Fruit fly (Drosophila melanogaster): Measurements from ENCODE around the gene Ran.

Gene Ran

dm6 chrX:11136587-11137512 is 11.7 kb downstream of the Ran start, which contains the start of gene Klp10A (continued):
- no peak for TF ChIP-seq salm (tag; optimal IDR thresholded peaks at IDR 0.05)
- TF ChIP-seq sisA (GFP tag; IDR thresholded peaks at IDR 0.05), result 0 out of 2 replicates have a peak, but pooled peaks have one; percentile 13
- no peak for TF ChIP-seq zfh1 (GFP tag; IDR thresholded peaks at IDR 0.05)
- no peak for TF ChIP-seq Asciz (GFP tag; optimal IDR thresholded peaks at IDR 0.05)
- no peak for TF ChIP-seq dmrt99B (tag; optimal IDR thresholded peaks at IDR 0.05)
- no peak for TF ChIP-seq fd64A (GFP tag; optimal IDR thresholded peaks at IDR 0.05)
- peak; percentile 20 for TF ChIP-seq CG3281 (GFP tag; optimal IDR thresholded peaks at IDR 0.05)
- TF ChIP-seq B-H2 (GFP tag; optimal IDR thresholded peaks at IDR 0.05), result no peak
- TF ChIP-seq gro (GFP tag; optimal IDR thresholded peaks at IDR 0.05), result peak; percentile 31
- no peak for TF ChIP-seq CG4360 (GFP tag; IDR thresholded peaks at IDR 0.05)
- TF ChIP-seq CG15479 (GFP tag; optimal IDR thresholded peaks at IDR 0.05), result no peak
- TF ChIP-seq CG9932 (GFP tag; IDR thresholded peaks at IDR 0.05), result peak; percentile 54
- peak; percentile 24 for TF ChIP-seq CoRest (tag; optimal IDR thresholded peaks at IDR 0.05)
- no peak for TF ChIP-seq gcm2 (GFP tag; optimal IDR thresholded peaks at IDR 0.05)
- no peak for TF ChIP-seq pan (optimal IDR thresholded peaks at IDR 0.05)
- TF ChIP-seq pan (GFP tag; optimal IDR thresholded peaks at IDR 0.05 in 1 of 2, IDR thresholded peaks at IDR 0.05 in 1 of 2), result no peak
- TF ChIP-seq gcm (GFP tag; optimal IDR thresholded peaks at IDR 0.05), result no peak
- TF ChIP-seq unpg (GFP tag; optimal IDR thresholded peaks at IDR 0.05), result no peak
- no peak for TF ChIP-seq abd-A (tag; optimal IDR thresholded peaks at IDR 0.05)
- TF ChIP-seq CG32767 (GFP tag; IDR thresholded peaks at IDR 0.05), result 0 out of 2 replicates have a peak, but pooled peaks have one; percentile 24
- peak; percentile 87 for TF ChIP-seq CG10267 (tag; optimal IDR thresholded peaks at IDR 0.05)
- TF ChIP-seq Trl (optimal IDR thresholded peaks at IDR 0.05), result no peak
- no peak for TF ChIP-seq Trl (GFP tag; optimal IDR thresholded peaks at IDR 0.05)
- TF ChIP-seq emc (GFP tag; optimal IDR thresholded peaks at IDR 0.05), result no peak
- peak; percentile 4 for TF ChIP-seq CG7556 (GFP tag; optimal IDR thresholded peaks at IDR 0.05)
- no peak for TF ChIP-seq seq (GFP tag; IDR thresholded peaks at IDR 0.05)
- no peak for TF ChIP-seq cwo (GFP tag; optimal IDR thresholded peaks at IDR 0.05)
- TF ChIP-seq Xbp1 (GFP tag; optimal IDR thresholded peaks at IDR 0.05), result peak; percentile 36
- no peak for TF ChIP-seq Aef1 (GFP tag; IDR thresholded peaks at IDR 0.05)
- TF ChIP-seq eyg (GFP tag; optimal IDR thresholded peaks at IDR 0.05), result no peak
- no peak for TF ChIP-seq CG18599 (GFP tag; optimal IDR thresholded peaks at IDR 0.05)
- peak; percentile 22 for TF ChIP-seq CG11723 (GFP tag; optimal IDR thresholded peaks at IDR 0.05)
- no peak for TF ChIP-seq E2f1 (GFP tag; IDR thresholded peaks at IDR 0.05)
- no peak for TF ChIP-seq z (GFP tag; IDR thresholded peaks at IDR 0.05)
- TF ChIP-seq p53 (GFP tag; optimal IDR thresholded peaks at IDR 0.05), result no peak
- no peak for TF ChIP-seq ro (GFP tag; IDR thresholded peaks at IDR 0.05)
- TF ChIP-seq hbn (GFP tag; IDR thresholded peaks at IDR 0.05; ENCODE audit: partially characterized antibody), result no peak
- TF ChIP-seq CG31224 (GFP tag; IDR thresholded peaks at IDR 0.05), result no peak
- no peak for TF ChIP-seq oc (tag; optimal IDR thresholded peaks at IDR 0.05)
- no peak for TF ChIP-seq kah (GFP tag; optimal IDR thresholded peaks at IDR 0.05)
- TF ChIP-seq ken (GFP tag; IDR thresholded peaks at IDR 0.05), result no peak
- no peak for TF ChIP-seq CG12769 (tag; optimal IDR thresholded peaks at IDR 0.05)
- no peak for TF ChIP-seq Dip2 (GFP tag; IDR thresholded peaks at IDR 0.05)
- TF ChIP-seq Rx (GFP tag; IDR thresholded peaks at IDR 0.05), result 0 out of 2 replicates have a peak, but pooled peaks have one; percentile 23
- no peak for TF ChIP-seq Nf-YB (GFP tag; optimal IDR thresholded peaks at IDR 0.05)
- peak in 1 of 2 experiments; percentile 35 for TF ChIP-seq dpn (GFP tag; optimal IDR thresholded peaks at IDR 0.05)
- no peak for TF ChIP-seq Hey (tag; optimal IDR thresholded peaks at IDR 0.05)
- TF ChIP-seq lmd (GFP tag; IDR thresholded peaks at IDR 0.05), result no peak
- no peak for TF ChIP-seq CG6272 (GFP tag; IDR thresholded peaks at IDR 0.05)
- TF ChIP-seq CG10565 (GFP tag; optimal IDR thresholded peaks at IDR 0.05), result no peak

Measured in whole organism, embryonic.